Fruit fly (Drosophila melanogaster): ENCODE data around the gene Bin1.

Bin1 gene

dm6 chr3R:16146632-16147453 lies 42.5 kb downstream of the Bin1 start, which contains the start of the genes Mic26-27 and CG5916 (continued):
- TF ChIP-seq Xrp1 (GFP tag; IDR thresholded peaks at IDR 0.05): peak; percentile 87
- no peak for TF ChIP-seq CG17912 (GFP tag; optimal IDR thresholded peaks at IDR 0.05)
- peak; percentile 77 for TF ChIP-seq CG15479 (GFP tag; optimal IDR thresholded peaks at IDR 0.05)
- TF ChIP-seq Neu2 (GFP tag; optimal IDR thresholded peaks at IDR 0.05; ENCODE audit: borderline replicate concordance): peak; percentile 42
- TF ChIP-seq CG11085 (GFP tag; IDR thresholded peaks at IDR 0.05): 0 out of 2 replicates have a peak, but pooled peaks have one; percentile 14
- TF ChIP-seq Doc2 (GFP tag; IDR thresholded peaks at IDR 0.05): peak; percentile 63; the same call in 1 of the 2 replicates
- TF ChIP-seq CG4282 (GFP tag; optimal IDR thresholded peaks at IDR 0.05): peak; percentile 93
- peak; percentile 59 for TF ChIP-seq Taf1 (GFP tag; IDR thresholded peaks at IDR 0.05)
- TF ChIP-seq CG3407 (GFP tag; optimal IDR thresholded peaks at IDR 0.05): peak; percentile 42
- peak; percentile 46 for TF ChIP-seq Fer2 (tag; optimal IDR thresholded peaks at IDR 0.05)
- TF ChIP-seq Six4 (GFP tag; optimal IDR thresholded peaks at IDR 0.05): peak; percentile 41
- no peak for TF ChIP-seq yki (optimal IDR thresholded peaks at IDR 0.05)
- TF ChIP-seq btn (GFP tag; optimal IDR thresholded peaks at IDR 0.05): peak; percentile 42
- peak; percentile 61; the same call in 1 of the 2 replicates for TF ChIP-seq CG14441 (GFP tag; IDR thresholded peaks at IDR 0.05)
- TF ChIP-seq dm (GFP tag; optimal IDR thresholded peaks at IDR 0.05): peak; percentile 95
- peak; percentile 81 for TF ChIP-seq Atf3 (GFP tag; optimal IDR thresholded peaks at IDR 0.05)
- TF ChIP-seq pan (optimal IDR thresholded peaks at IDR 0.05): no peak
- peak in 1 of 2 experiments; percentile 68 for TF ChIP-seq pan (GFP tag; optimal IDR thresholded peaks at IDR 0.05 in 1 of 2, IDR thresholded peaks at IDR 0.05 in 1 of 2)
- TF ChIP-seq Scr (GFP tag; IDR thresholded peaks at IDR 0.05; ENCODE audit: partially characterized antibody): peak; percentile 99
- no peak for TF ChIP-seq tup (GFP tag; optimal IDR thresholded peaks at IDR 0.05)
- peak; percentile 69 for TF ChIP-seq CG10543 (GFP tag; optimal IDR thresholded peaks at IDR 0.05)
- TF ChIP-seq CG17612 (GFP tag; IDR thresholded peaks at IDR 0.05): no peak
- TF ChIP-seq CG9932 (GFP tag; IDR thresholded peaks at IDR 0.05): peak; percentile 90
- TF ChIP-seq Fer3 (tag; optimal IDR thresholded peaks at IDR 0.05): peak; percentile 17
- peak; percentile 65 for TF ChIP-seq CG9437 (GFP tag; optimal IDR thresholded peaks at IDR 0.05)
- TF ChIP-seq Drgx (GFP tag; IDR thresholded peaks at IDR 0.05): 0 out of 2 replicates have a peak, but pooled peaks have one; percentile 24
- TF ChIP-seq E2f2 (GFP tag; IDR thresholded peaks at IDR 0.05): no peak
- no peak for TF ChIP-seq bigmax (GFP tag; optimal IDR thresholded peaks at IDR 0.05)
- TF ChIP-seq CG7556 (GFP tag; optimal IDR thresholded peaks at IDR 0.05): peak; percentile 29
- TF ChIP-seq zfh2 (GFP tag; optimal IDR thresholded peaks at IDR 0.05): peak; percentile 88
- TF ChIP-seq CG6791 (GFP tag; IDR thresholded peaks at IDR 0.05; ENCODE audit: partially characterized antibody): peak; percentile 98
- TF ChIP-seq CG2875 (GFP tag; optimal IDR thresholded peaks at IDR 0.05): no peak
- peak; percentile 97 for TF ChIP-seq phol (tag; optimal IDR thresholded peaks at IDR 0.05)
- TF ChIP-seq CG2202 (tag; optimal IDR thresholded peaks at IDR 0.05): no peak
- TF ChIP-seq slp2 (GFP tag; optimal IDR thresholded peaks at IDR 0.05): peak; percentile 69
- peak; percentile 25 for TF ChIP-seq grn (GFP tag; optimal IDR thresholded peaks at IDR 0.05)
- peak; percentile 28 for TF ChIP-seq NK7.1 (GFP tag; optimal IDR thresholded peaks at IDR 0.05)
- TF ChIP-seq CG17568 (GFP tag; optimal IDR thresholded peaks at IDR 0.05): no peak
- TF ChIP-seq CG15601 (tag; optimal IDR thresholded peaks at IDR 0.05): peak; percentile 71
- peak; percentile 69 for TF ChIP-seq CG14667 (GFP tag; IDR thresholded peaks at IDR 0.05)
- peak; percentile 70 for TF ChIP-seq gro (GFP tag; optimal IDR thresholded peaks at IDR 0.05)
- TF ChIP-seq CG13624 (GFP tag; optimal IDR thresholded peaks at IDR 0.05): peak; percentile 84
- 0 out of 2 replicates have a peak, but pooled peaks have one; percentile 14 for TF ChIP-seq Dip2 (GFP tag; IDR thresholded peaks at IDR 0.05)
- TF ChIP-seq CG18476 (GFP tag; optimal IDR thresholded peaks at IDR 0.05): peak; percentile 58
- TF ChIP-seq CG10979 (tag; optimal IDR thresholded peaks at IDR 0.05): peak; percentile 93
- TF ChIP-seq CG6175 (GFP tag; IDR thresholded peaks at IDR 0.05): peak; percentile 32; the same call in 1 of the 3 replicates
- peak; percentile 75 for TF ChIP-seq esg (GFP tag; conservative IDR thresholded peaks at IDR 0.05)
- TF ChIP-seq Stat92E (GFP tag; optimal IDR thresholded peaks at IDR 0.05): no peak
- peak; percentile 68 to 84 for TF ChIP-seq Hr51 (GFP tag; optimal IDR thresholded peaks at IDR 0.05)
